Fruit fly (Drosophila melanogaster) whole organism: Measurements from ENCODE around the gene sesB.

Source experiments
- CG8478 ChIP-seq: fragments of >200 bp; optimal IDR thresholded peaks from 2 replicates; lab custom pipeline; 2018; ENCODE audit warnings: inconsistent platforms
- Dll ChIP-seq: fragments of >200 bp; optimal IDR thresholded peaks from 2 replicates; lab custom pipeline; 2017
- pan ChIP-seq: fragments of >200 bp; optimal IDR thresholded peaks from 2 replicates; lab custom pipeline; 2017
- psq ChIP-seq: fragments of >200 bp; optimal IDR thresholded peaks from 2 replicates; lab custom pipeline; 2017
- usp ChIP-seq: fragments of >200 bp; optimal IDR thresholded peaks from 2 replicates; lab custom pipeline; 2017; ENCODE audit warnings: missing biosample characterization, missing genetic modification characterization, mixed read lengths

DNA sequence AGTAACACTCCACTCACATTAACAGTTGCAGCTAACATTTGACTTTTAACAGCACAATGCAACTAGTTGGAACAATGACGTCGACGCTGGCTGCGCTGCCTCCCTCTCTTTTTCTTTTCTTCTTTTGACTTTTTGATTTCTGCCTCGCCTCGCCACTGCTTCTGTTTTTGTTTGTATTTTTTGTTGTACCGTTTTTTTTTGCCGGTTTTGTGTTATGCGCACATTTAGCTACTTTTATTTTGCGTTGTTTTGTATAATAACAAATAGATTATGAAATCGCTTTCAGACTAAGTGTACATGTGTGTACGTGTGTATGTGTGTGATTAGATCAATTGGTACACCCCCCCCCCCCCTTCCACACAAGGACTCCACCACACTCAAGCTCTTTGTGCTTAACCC lies 44.2 kb downstream of the sesB start:
- TF ChIP-seq psq (lab: Kevin White, UChicago) (no peak), pan (lab: Kevin White, UChicago) (no peak), usp (GFP tag; lab: Kevin White, UChicago) (no peak), CG8478 (lab: Kevin White, UChicago) (no peak), Dll (lab: Kevin White, UChicago) (no peak)
